Worm (Caenorhabditis elegans) whole organism, mixed stage, embryonic: Measurements from ENCODE around the gene K06B4.4.

ENCODE experiments used
- M03D4.4 ChIP-seq: sonication (generic microtip); optimal IDR thresholded peaks from 2 replicates; lab custom pipeline; 2017; ENCODE audit warnings: mild to moderate bottlenecking, missing genetic modification characterization, missing compliant biosample characterization
- lin-13 ChIP-seq: fragments of 150-350 bp; optimal IDR thresholded peaks from 2 replicates; lab custom pipeline; 2014; ENCODE audit warnings: missing biosample characterization, missing genetic modification characterization
- nhr-76 ChIP-seq: sonication (generic microtip); optimal IDR thresholded peaks from 2 replicates; lab custom pipeline; 2017; ENCODE audit warnings: missing biosample characterization, missing genetic modification characterization
- sem-2 ChIP-seq: fragments of 200-800 bp; sonication (Bioruptor generic); optimal IDR thresholded peaks from 2 replicates; lab custom pipeline; 2018; ENCODE audit warnings: mild to moderate bottlenecking, missing genetic modification characterization, missing compliant biosample characterization
- zip-8 ChIP-seq: fragments of 150-350 bp; optimal IDR thresholded peaks from 2 replicates; lab custom pipeline; 2014; ENCODE audit warnings: missing biosample characterization, missing genetic modification characterization

DNA sequence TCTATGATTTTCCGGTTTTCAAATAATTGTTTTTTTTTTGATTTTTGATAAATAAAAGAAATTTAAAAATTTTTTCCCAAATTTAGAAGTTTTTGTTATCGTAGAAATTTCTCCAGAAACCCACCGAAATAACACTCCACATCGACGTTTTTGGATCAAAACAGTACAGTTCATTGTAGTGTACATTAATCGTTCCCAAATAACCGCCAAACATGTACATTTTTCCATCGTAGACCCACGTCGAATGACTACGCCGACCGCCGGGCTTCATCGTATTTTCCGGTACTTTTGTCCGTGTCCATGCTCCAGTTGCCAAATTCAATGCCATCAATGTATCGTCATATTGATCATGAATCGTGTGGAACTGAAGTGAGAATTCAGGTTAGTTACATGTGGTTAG lies 14.8 kb upstream of the K06B4.4 start, which contains the start of gene F53E4.2:
- no peak for TF ChIP-seq lin-13 (tag; lab: Kevin White, UChicago)
- no peak for TF ChIP-seq nhr-76 (tag; lab: Kevin White, UChicago)
- TF ChIP-seq zip-8 (tag; lab: Kevin White, UChicago), result no peak
- no peak for TF ChIP-seq M03D4.4 (tag; lab: Kevin White, UChicago)
- no peak for TF ChIP-seq sem-2 (GFP tag; lab: Kevin White, UChicago)
